Fruit fly (Drosophila melanogaster) whole organism, wandering third instar larva: ENCODE measurements around the gene ppk22.

Source experiments
- CG32264 ChIP-seq: fragments of 200-800 bp; sonication (Bioruptor generic); optimal IDR thresholded peaks from 2 replicates; lab custom pipeline; 2016; ENCODE audit warnings: missing biosample characterization, missing genetic modification characterization
- CG9705 ChIP-seq: fragments of 200-800 bp; sonication (Bioruptor generic); optimal IDR thresholded peaks from 2 replicates; lab custom pipeline; 2018; ENCODE audit warnings: missing biosample characterization, mild to moderate bottlenecking, missing genetic modification characterization
- CrebA ChIP-seq: fragments of 200-800 bp; sonication (Bioruptor generic); optimal IDR thresholded peaks from 2 replicates; lab custom pipeline; 2016; ENCODE audit warnings: missing biosample characterization, mild to moderate bottlenecking, missing genetic modification characterization, borderline replicate concordance
- Dfd ChIP-seq: fragments of >200 bp; optimal IDR thresholded peaks from 2 replicates; lab custom pipeline; 2017; ENCODE audit warnings: missing biosample characterization, missing genetic modification characterization
- Dif ChIP-seq: fragments of 200-275, 200-300 bp; sonication (Bioruptor generic); optimal IDR thresholded peaks from 2 replicates; lab custom pipeline; 2018; ENCODE audit warnings: missing biosample characterization, missing genetic modification characterization; ENCODE audit not compliant: partially characterized antibody
- GATAd ChIP-seq: sonication (Bioruptor generic); optimal IDR thresholded peaks from 2 replicates; lab custom pipeline; 2016; ENCODE audit warnings: missing biosample characterization, missing genetic modification characterization
- HLH106 ChIP-seq: fragments of 200-800 bp; optimal IDR thresholded peaks from 3 replicates; lab custom pipeline; 2019; ENCODE audit warnings: missing biosample characterization, mild to moderate bottlenecking, missing genetic modification characterization, moderate library complexity
- Hnf4 ChIP-seq: fragments of 200-800 bp; sonication (Bioruptor generic); optimal IDR thresholded peaks from 2 replicates; lab custom pipeline; 2016; ENCODE audit warnings: missing biosample characterization, mild to moderate bottlenecking, missing genetic modification characterization
- Hr78 ChIP-seq: fragments of >200 bp; optimal IDR thresholded peaks from 2 replicates; lab custom pipeline; 2017; ENCODE audit warnings: missing biosample characterization, missing genetic modification characterization
- Hr83 ChIP-seq: fragments of 200-300 bp; sonication (Bioruptor generic); optimal IDR thresholded peaks from 2 replicates; lab custom pipeline; 2016; ENCODE audit warnings: missing biosample characterization, mild to moderate bottlenecking, missing genetic modification characterization, moderate library complexity; ENCODE audit not compliant: poor library complexity, severe bottlenecking
- N ChIP-seq: fragments of >200 bp; optimal IDR thresholded peaks from 2 replicates; lab custom pipeline; 2018; ENCODE audit warnings: missing biosample characterization, missing external identifiers, missing genetic modification characterization
- OdsH ChIP-seq: fragments of 200-800 bp; sonication (Bioruptor generic); optimal IDR thresholded peaks from 2 replicates; lab custom pipeline; 2016; ENCODE audit warnings: missing biosample characterization, mild to moderate bottlenecking, missing genetic modification characterization
- Rel ChIP-seq, 2 experiments: fragments of 200-800 bp; sonication (Bioruptor generic) in 1 of 2; optimal IDR thresholded peaks; 2 replicates in 1 of 2; 3 replicates in 1 of 2; lab custom pipeline; 2016 to 2019; ENCODE audit warnings: mild to moderate bottlenecking in 2 of 2, missing biosample characterization in 2 of 2, missing genetic modification characterization in 2 of 2, moderate library complexity in 1 of 2
- Sp1 ChIP-seq: fragments of 200-800 bp; sonication (Bioruptor generic); optimal IDR thresholded peaks from 3 replicates; lab custom pipeline; 2019; ENCODE audit warnings: missing biosample characterization, mild to moderate bottlenecking, missing genetic modification characterization, moderate library complexity
- Vsx2 ChIP-seq: fragments of 200-300, 225-300 bp; sonication (Bioruptor generic); optimal IDR thresholded peaks from 2 replicates; lab custom pipeline; 2018; ENCODE audit warnings: missing biosample characterization, missing genetic modification characterization; ENCODE audit not compliant: partially characterized antibody
- br ChIP-seq: fragments of 200-800 bp; sonication (Bioruptor generic); optimal IDR thresholded peaks from 2 replicates; lab custom pipeline; 2016; ENCODE audit warnings: missing biosample characterization, missing genetic modification characterization
- brk ChIP-seq: fragments of 200-800 bp; sonication (Bioruptor generic); optimal IDR thresholded peaks from 2 replicates; lab custom pipeline; 2016; ENCODE audit warnings: missing biosample characterization, mild to moderate bottlenecking, missing genetic modification characterization
- dsf ChIP-seq: sonication (Bioruptor generic); optimal IDR thresholded peaks from 2 replicates; lab custom pipeline; 2016; ENCODE audit warnings: missing biosample characterization, missing genetic modification characterization, borderline replicate concordance
- ey ChIP-seq: fragments of 200-800 bp; sonication (Bioruptor generic); optimal IDR thresholded peaks from 2 replicates; lab custom pipeline; 2016; ENCODE audit warnings: missing biosample characterization, missing genetic modification characterization
- foxo ChIP-seq, 2 experiments: fragments of 200-800 bp; sonication (Bioruptor generic); optimal IDR thresholded peaks; 2 replicates in 1 of 2; 3 replicates in 1 of 2; lab custom pipeline; 2016 to 2017; ENCODE audit warnings: missing biosample characterization in 2 of 2, missing genetic modification characterization in 2 of 2
- fru ChIP-seq: fragments of 200-800 bp; sonication (Bioruptor generic); optimal IDR thresholded peaks from 3 replicates; lab custom pipeline; 2016; ENCODE audit warnings: missing biosample characterization, mild to moderate bottlenecking, missing genetic modification characterization
- h ChIP-seq: fragments of 200-800 bp; sonication (Bioruptor generic); optimal IDR thresholded peaks from 3 replicates; lab custom pipeline; 2016; ENCODE audit warnings: missing biosample characterization, mild to moderate bottlenecking, missing genetic modification characterization
- jim ChIP-seq: fragments of 175-275, 200-325 bp; sonication (Bioruptor generic); optimal IDR thresholded peaks from 2 replicates; lab custom pipeline; 2016; ENCODE audit warnings: missing biosample characterization, mild to moderate bottlenecking, missing genetic modification characterization
- lola ChIP-seq: fragments of >200 bp; optimal IDR thresholded peaks from 2 replicates; lab custom pipeline; 2017; ENCODE audit warnings: missing biosample characterization, missing genetic modification characterization
- pan ChIP-seq: fragments of >200 bp; optimal IDR thresholded peaks from 2 replicates; lab custom pipeline; 2017
- psq ChIP-seq: fragments of 200-800 bp; sonication (Bioruptor generic); optimal IDR thresholded peaks from 3 replicates; lab custom pipeline; 2017; ENCODE audit warnings: missing biosample characterization, mild to moderate bottlenecking, missing genetic modification characterization, moderate library complexity
- rgr ChIP-seq: fragments of 200-800 bp; sonication (Bioruptor generic); optimal IDR thresholded peaks from 3 replicates; lab custom pipeline; 2016; ENCODE audit warnings: missing biosample characterization, mild to moderate bottlenecking, missing genetic modification characterization
- sage ChIP-seq: fragments of 200-800 bp; sonication (Bioruptor generic); optimal IDR thresholded peaks from 2 replicates; lab custom pipeline; 2016; ENCODE audit warnings: missing biosample characterization, mild to moderate bottlenecking, missing genetic modification characterization
- sv ChIP-seq: fragments of 200-800 bp; sonication (Bioruptor generic); optimal IDR thresholded peaks from 3 replicates; lab custom pipeline; 2016; ENCODE audit warnings: missing biosample characterization, missing genetic modification characterization
- usp ChIP-seq: fragments of >200 bp; optimal IDR thresholded peaks from 2 replicates; lab custom pipeline; 2017; ENCODE audit warnings: missing biosample characterization, missing genetic modification characterization
- woc ChIP-seq: sonication (Bioruptor generic); optimal IDR thresholded peaks from 2 replicates; lab custom pipeline; 2016; ENCODE audit warnings: missing biosample characterization, mild to moderate bottlenecking, missing genetic modification characterization

ppk22 gene

DNA sequence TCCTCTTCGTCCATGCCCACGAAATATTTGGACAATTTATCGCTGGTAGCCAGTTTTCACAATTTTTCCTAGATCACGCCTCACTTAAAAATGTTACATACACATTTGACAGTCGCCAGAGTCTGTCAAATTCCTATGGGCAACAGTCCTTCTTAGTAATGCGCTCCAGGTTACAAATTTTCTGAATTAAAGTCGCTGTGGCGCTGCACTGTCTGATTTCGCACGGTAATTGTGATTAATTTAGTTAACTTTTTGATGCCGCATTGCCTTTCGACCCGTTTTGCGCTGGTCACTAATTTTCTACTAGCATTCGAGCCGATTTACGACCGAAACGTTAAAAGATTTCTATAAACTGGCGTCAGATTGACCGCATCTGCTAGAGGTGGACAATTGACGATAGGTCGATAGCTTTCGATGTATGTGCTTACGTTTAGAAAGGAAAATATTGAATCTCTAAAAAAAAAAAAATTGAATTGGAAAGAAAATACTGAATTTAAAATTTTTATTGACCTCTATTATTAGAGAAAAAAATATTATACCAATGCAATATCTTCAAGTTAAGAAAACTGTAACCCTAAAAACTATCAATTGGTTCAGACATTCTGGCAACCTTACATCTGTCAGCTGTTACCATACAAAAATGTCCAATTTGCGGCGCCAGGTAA lies 45.8 kb downstream of the ppk22 start, which contains the start of the genes lili and CG34150:
lili (minus strand) TSS at position 376 of the 665 bp plus-strand sequence.
CG34150 (plus strand) TSS at position 626 of the 665 bp plus-strand sequence.
- no peak for TF ChIP-seq lola (GFP tag; lab: Kevin White, UChicago)
- TF ChIP-seq fru: peak; percentile 70
- TF ChIP-seq sv (GFP tag; lab: Kevin White, UChicago): peak; percentile 72
- TF ChIP-seq brk (GFP tag; lab: Kevin White, UChicago): peak; percentile 89
- peak; percentile 55 for TF ChIP-seq CG9705 (GFP tag; lab: Kevin White, UChicago)
- peak; percentile 77 for TF ChIP-seq HLH106 (tag; lab: Kevin White, UChicago)
- peak; percentile 67 for TF ChIP-seq br (GFP tag; lab: Kevin White, UChicago)
- peak; percentile 79 for TF ChIP-seq ey (GFP tag; lab: Kevin White, UChicago)
- TF ChIP-seq Hnf4 (GFP tag; lab: Kevin White, UChicago): peak; percentile 89
- TF ChIP-seq Dif (GFP tag; lab: Kevin White, UChicago): no peak
- no peak for TF ChIP-seq usp (GFP tag; lab: Kevin White, UChicago)
- TF ChIP-seq rgr (GFP tag; lab: Kevin White, UChicago): peak; percentile 78
- peak; percentile 80 for TF ChIP-seq dsf
- TF ChIP-seq h: peak; percentile 81
- peak; percentile 67 for TF ChIP-seq Sp1 (GFP tag; lab: Kevin White, UChicago)
- TF ChIP-seq psq: peak; percentile 59
- TF ChIP-seq woc: peak; percentile 74
- TF ChIP-seq OdsH (GFP tag; lab: Kevin White, UChicago): peak; percentile 64
- no peak for TF ChIP-seq CrebA (GFP tag; lab: Kevin White, UChicago)
- peak; percentile 81 for TF ChIP-seq GATAd (GFP tag; lab: Kevin White, UChicago)
- no peak for TF ChIP-seq Vsx2 (GFP tag; lab: Kevin White, UChicago)
- TF ChIP-seq CG32264: peak; percentile 46
- TF ChIP-seq jim (GFP tag; lab: Kevin White, UChicago): no peak
- TF ChIP-seq foxo (GFP tag; optimal IDR thresholded peaks at IDR 0.05; lab: Kevin White, UChicago): peak in 1 of 2 experiments; percentile 87
- no peak for TF ChIP-seq Rel (GFP tag; optimal IDR thresholded peaks at IDR 0.05; lab: Kevin White, UChicago)
- TF ChIP-seq Rel (tag; optimal IDR thresholded peaks at IDR 0.05; lab: Kevin White, UChicago): peak; percentile 36
- TF ChIP-seq Hr83 (GFP tag; lab: Kevin White, UChicago): peak; percentile 63
- TF ChIP-seq, all 38 proteins: peak for 20

DNA sequence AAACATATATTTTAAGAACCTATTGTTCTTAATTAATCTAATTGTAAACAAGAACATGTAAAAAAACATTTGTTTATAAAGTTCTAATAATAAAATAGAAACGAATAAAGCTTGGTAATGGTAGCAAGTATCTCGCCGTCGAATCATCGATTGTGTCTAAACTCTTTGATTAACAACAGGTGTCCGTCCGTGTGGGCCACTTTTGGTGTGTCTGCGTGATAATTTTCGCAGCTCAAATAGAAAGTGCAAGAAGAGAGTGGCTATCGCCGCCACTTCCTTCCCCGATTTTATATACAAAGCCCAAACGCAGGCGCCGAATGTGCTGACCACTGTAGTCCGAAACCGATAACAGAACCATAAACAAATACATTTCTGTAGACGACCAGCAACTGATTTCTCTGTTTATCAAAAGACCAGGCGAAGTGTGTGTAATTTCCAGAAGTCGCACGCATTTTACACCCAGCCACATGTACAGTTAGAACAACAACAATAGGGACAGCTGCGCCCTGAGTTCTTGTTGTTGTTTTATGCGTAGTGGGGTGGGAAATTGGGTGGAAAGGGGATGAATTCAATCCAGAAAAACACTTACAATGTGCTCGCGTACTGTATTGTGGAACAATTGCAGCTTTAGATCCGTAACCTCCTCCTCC lies 46.5 kb downstream of the ppk22 start:
- TF ChIP-seq GATAd (GFP tag; lab: Kevin White, UChicago) (no peak), lola (GFP tag; lab: Kevin White, UChicago) (no peak), pan (lab: Kevin White, UChicago) (no peak), dsf (no peak), Dfd (GFP tag; lab: Kevin White, UChicago) (no peak), HLH106 (tag; lab: Kevin White, UChicago) (no peak), psq (no peak), br (GFP tag; lab: Kevin White, UChicago) (no peak), Hnf4 (GFP tag; lab: Kevin White, UChicago) (no peak), N (no peak), Hr78 (GFP tag; lab: Kevin White, UChicago) (no peak), Hr83 (GFP tag; lab: Kevin White, UChicago) (no peak), CrebA (GFP tag; lab: Kevin White, UChicago) (no peak), brk (GFP tag; lab: Kevin White, UChicago) (no peak), jim (GFP tag; lab: Kevin White, UChicago) (no peak), CG9705 (GFP tag; lab: Kevin White, UChicago) (no peak), sage (GFP tag; lab: Kevin White, UChicago) (no peak)

- TF ChIP-seq ey (GFP tag; lab: Kevin White, UChicago) (no peak), N (no peak), CG9705 (GFP tag; lab: Kevin White, UChicago) (no peak), jim (GFP tag; lab: Kevin White, UChicago) (no peak), br (GFP tag; lab: Kevin White, UChicago) (no peak), OdsH (GFP tag; lab: Kevin White, UChicago) (no peak), Hr83 (GFP tag; lab: Kevin White, UChicago) (no peak), Hr78 (GFP tag; lab: Kevin White, UChicago) (no peak), sage (GFP tag; lab: Kevin White, UChicago) (no peak), woc (no peak), pan (lab: Kevin White, UChicago) (no peak), Dif (GFP tag; lab: Kevin White, UChicago) (no peak), Hnf4 (GFP tag; lab: Kevin White, UChicago) (no peak)
These were observed 47.2 kb downstream of the ppk22 start for dm6 chr3R:24812394-24812793.
